Fruit fly (Drosophila melanogaster): ENCODE measurements around the gene myo.

The myo gene

dm6 chr4:659884-660846 lies 35.7 kb downstream of the myo start, which contains the start of gene gw (continued):
- TF ChIP-seq CG17802 (tag; optimal IDR thresholded peaks at IDR 0.05), result peak; percentile 100
- no peak for TF ChIP-seq CG13894 (tag; optimal IDR thresholded peaks at IDR 0.05)
- no peak for TF ChIP-seq CG2889 (GFP tag; IDR thresholded peaks at IDR 0.05)
- peak; percentile 20 for TF ChIP-seq CG15479 (GFP tag; optimal IDR thresholded peaks at IDR 0.05)
- TF ChIP-seq so (GFP tag; IDR thresholded peaks at IDR 0.05), result no peak
- no peak for TF ChIP-seq CG10959 (GFP tag; IDR thresholded peaks at IDR 0.05)
- TF ChIP-seq Six4 (GFP tag; optimal IDR thresholded peaks at IDR 0.05), result peak; percentile 66
- no peak for TF ChIP-seq bcd (GFP tag; optimal IDR thresholded peaks at IDR 0.05)
- no peak for TF ChIP-seq CG4730 (GFP tag; IDR thresholded peaks at IDR 0.05)
- peak; percentile 65 for TF ChIP-seq vfl (GFP tag; optimal IDR thresholded peaks at IDR 0.05)
- TF ChIP-seq fd96Cb (tag; optimal IDR thresholded peaks at IDR 0.05), result peak; percentile 62
- TF ChIP-seq B-H1 (GFP tag; IDR thresholded peaks at IDR 0.05), result peak; percentile 42; the same call in 1 of the 3 replicates
- TF ChIP-seq pzg (GFP tag; optimal IDR thresholded peaks at IDR 0.05), result peak; percentile 86
- peak; percentile 75 for TF ChIP-seq Bgb (GFP tag; IDR thresholded peaks at IDR 0.05; ENCODE audit: partially characterized antibody)
- TF ChIP-seq peb (GFP tag; IDR thresholded peaks at IDR 0.05), result peak; percentile 43
- no peak for TF ChIP-seq TFAM (GFP tag; optimal IDR thresholded peaks at IDR 0.05)
- no peak for TF ChIP-seq Nf-YB (GFP tag; optimal IDR thresholded peaks at IDR 0.05)
- peak; percentile 74 for TF ChIP-seq phol (tag; optimal IDR thresholded peaks at IDR 0.05)
- TF ChIP-seq Camta (GFP tag; optimal IDR thresholded peaks at IDR 0.05), result peak; percentile 71
- peak; percentile 18 for TF ChIP-seq stwl (tag; optimal IDR thresholded peaks at IDR 0.05)
- TF ChIP-seq pho (GFP tag; optimal IDR thresholded peaks at IDR 0.05), result peak; percentile 81
- TF ChIP-seq Scr (GFP tag; IDR thresholded peaks at IDR 0.05; ENCODE audit: partially characterized antibody), result peak; percentile 59
- no peak for TF ChIP-seq CG15073 (GFP tag; optimal IDR thresholded peaks at IDR 0.05)
- TF ChIP-seq CG34224 (GFP tag; IDR thresholded peaks at IDR 0.05; ENCODE audit: partially characterized antibody), result peak; percentile 20; the same call in 1 of the 3 replicates
- TF ChIP-seq lola (GFP tag; optimal IDR thresholded peaks at IDR 0.05), result peak in 2 of 3 experiments; percentile 77 to 84
- peak; percentile 77 for TF ChIP-seq CG17385 (GFP tag; optimal IDR thresholded peaks at IDR 0.05)
- TF ChIP-seq Med (GFP tag), result peak; percentile 95
- TF ChIP-seq CG4328 (GFP tag; optimal IDR thresholded peaks at IDR 0.05), result peak; percentile 87
- peak; percentile 61 for TF ChIP-seq Asciz (GFP tag; optimal IDR thresholded peaks at IDR 0.05)
- peak; percentile 3 for TF ChIP-seq btn (GFP tag; optimal IDR thresholded peaks at IDR 0.05)
- TF ChIP-seq al (GFP tag; IDR thresholded peaks at IDR 0.05), result no peak
- peak; percentile 73 for TF ChIP-seq CG18011 (GFP tag; optimal IDR thresholded peaks at IDR 0.05)
- TF ChIP-seq CG10267 (tag; optimal IDR thresholded peaks at IDR 0.05), result peak; percentile 74
- peak; percentile 63 for TF ChIP-seq pnt (GFP tag; optimal IDR thresholded peaks at IDR 0.05)
- no peak for TF ChIP-seq cas (GFP tag; IDR thresholded peaks at IDR 0.05)
- TF ChIP-seq CG10321 (GFP tag; IDR thresholded peaks at IDR 0.05), result peak; percentile 93
- TF ChIP-seq D19A (tag; optimal IDR thresholded peaks at IDR 0.05), result peak; percentile 74
- peak; percentile 76 for TF ChIP-seq CG8089 (GFP tag; optimal IDR thresholded peaks at IDR 0.05)
- TF ChIP-seq amos (GFP tag; IDR thresholded peaks at IDR 0.05; ENCODE audit: partially characterized antibody), result peak; percentile 81; the same call in 1 of the 2 replicates
- peak; percentile 70 for TF ChIP-seq bbx (GFP tag; IDR thresholded peaks at IDR 0.05; ENCODE audit: partially characterized antibody)
- peak; percentile 65 for TF ChIP-seq CG10565 (GFP tag; optimal IDR thresholded peaks at IDR 0.05)
- peak; percentile 82 for TF ChIP-seq dm (GFP tag; optimal IDR thresholded peaks at IDR 0.05)
- peak; percentile 63 for TF ChIP-seq crc (GFP tag; optimal IDR thresholded peaks at IDR 0.05)
- peak; percentile 49 for TF ChIP-seq zfh2 (GFP tag; optimal IDR thresholded peaks at IDR 0.05)
- TF ChIP-seq CG9215 (GFP tag; IDR thresholded peaks at IDR 0.05), result no peak
- no peak for TF ChIP-seq CG1832 (GFP tag; optimal IDR thresholded peaks at IDR 0.05)
- TF ChIP-seq CG3995 (GFP tag; optimal IDR thresholded peaks at IDR 0.05), result peak; percentile 49
- TF ChIP-seq da (GFP tag; optimal IDR thresholded peaks at IDR 0.05), result peak; percentile 21
